Fruit fly (Drosophila melanogaster) whole organism, embryonic: ENCODE data around the gene al.
A peak's percentile ranks its signal among the peaks of the same experiment; 100 is the strongest.

Experiments used
- CG10565 ChIP-seq: fragments of 200-800 bp; sonication (Bioruptor generic); optimal IDR thresholded peaks from 3 replicates; lab custom pipeline; 2016; ENCODE audit warnings: missing biosample characterization, mild to moderate bottlenecking, missing genetic modification characterization
- CG12219 ChIP-seq: fragments of 200-800 bp; sonication (Bioruptor generic); optimal IDR thresholded peaks from 3 replicates; lab custom pipeline; 2018; ENCODE audit warnings: missing biosample characterization, mild to moderate bottlenecking, missing genetic modification characterization
- CG12391 ChIP-seq: fragments of 200-800 bp; sonication (Bioruptor generic); optimal IDR thresholded peaks from 3 replicates; lab custom pipeline; 2018; ENCODE audit warnings: missing biosample characterization, mild to moderate bottlenecking, missing genetic modification characterization, moderate library complexity
- CG12659 ChIP-seq: fragments of 200-800 bp; sonication (Bioruptor generic); optimal IDR thresholded peaks from 3 replicates; lab custom pipeline; 2017; ENCODE audit warnings: mild to moderate bottlenecking, missing biosample characterization, missing genetic modification reagents, missing genetic modification characterization
- CG13894 ChIP-seq: fragments of 200-800 bp; sonication (Bioruptor generic); optimal IDR thresholded peaks from 3 replicates; lab custom pipeline; 2018; ENCODE audit warnings: missing biosample characterization, mild to moderate bottlenecking, missing genetic modification characterization, moderate library complexity
- CG14667 ChIP-seq: fragments of 200-800 bp; sonication (Bioruptor generic); IDR thresholded peaks from 2 replicates; pipeline ENCODE4 v1.3.6; 2022; ENCODE audit warnings: missing biosample characterization, missing genetic modification characterization
- CG14710 ChIP-seq: fragments of 200-800 bp; sonication (Bioruptor generic); optimal IDR thresholded peaks from 3 replicates; lab custom pipeline; 2019; ENCODE audit warnings: missing biosample characterization, mild to moderate bottlenecking, missing genetic modification characterization, moderate library complexity
- CG1603 ChIP-seq: fragments of 200-800 bp; sonication (Bioruptor generic); optimal IDR thresholded peaks from 2 replicates; lab custom pipeline; 2019; ENCODE audit warnings: missing biosample characterization, mild to moderate bottlenecking, missing genetic modification characterization, moderate library complexity
- CG17328 ChIP-seq: fragments of 200-800 bp; sonication (Bioruptor generic); IDR thresholded peaks from 2 replicates; pipeline ENCODE4 v1.3.6; 2022; ENCODE audit warnings: missing biosample characterization, missing genetic modification characterization
- CG1832 ChIP-seq: fragments of 200-800 bp; sonication (Bioruptor generic); optimal IDR thresholded peaks from 2 replicates; lab custom pipeline; 2017; ENCODE audit warnings: missing biosample characterization, mild to moderate bottlenecking, missing genetic modification characterization, inconsistent platforms
- CG2712 ChIP-seq: fragments of 200-800 bp; optimal IDR thresholded peaks from 3 replicates; lab custom pipeline; 2019; ENCODE audit warnings: missing biosample characterization, mild to moderate bottlenecking, missing genetic modification characterization, moderate library complexity
- CG31441 ChIP-seq: fragments of 200-800 bp; sonication (Bioruptor generic); IDR thresholded peaks from 2 replicates; pipeline ENCODE4 v1.3.6; 2022; ENCODE audit warnings: missing biosample characterization, missing genetic modification characterization
- CG3163 ChIP-seq: fragments of 200-800 bp; sonication (Bioruptor generic); optimal IDR thresholded peaks from 3 replicates; lab custom pipeline; 2016; ENCODE audit warnings: missing biosample characterization, missing genetic modification characterization
- CG34376 ChIP-seq: fragments of 200-800 bp; sonication (Bioruptor generic); optimal IDR thresholded peaks from 2 replicates; lab custom pipeline; 2018; ENCODE audit warnings: missing biosample characterization, mild to moderate bottlenecking, missing genetic modification characterization
- CG6689 ChIP-seq: fragments of 200-800 bp; sonication (Bioruptor generic); IDR thresholded peaks from 2 replicates; pipeline ENCODE4 v1.3.6; 2022; ENCODE audit warnings: missing biosample characterization, missing genetic modification characterization
- CG7357 ChIP-seq: fragments of 200-800 bp; sonication (Bioruptor generic); IDR thresholded peaks from 3 replicates; pipeline ENCODE4 v1.3.6; 2022; ENCODE audit warnings: missing biosample characterization, missing genetic modification characterization
- CG8388 ChIP-seq: fragments of 200-800 bp; sonication (Bioruptor generic); optimal IDR thresholded peaks from 2 replicates; lab custom pipeline; 2019; ENCODE audit warnings: missing biosample characterization, mild to moderate bottlenecking, missing genetic modification characterization, moderate library complexity
- CHES-1-like ChIP-seq: fragments of 200-800 bp; sonication (Bioruptor generic); optimal IDR thresholded peaks from 2 replicates; lab custom pipeline; 2016; ENCODE audit warnings: missing biosample characterization, missing genetic modification characterization
- CoRest ChIP-seq: fragments of 200-800 bp; sonication (Bioruptor generic); optimal IDR thresholded peaks from 3 replicates; lab custom pipeline; 2018; ENCODE audit warnings: missing biosample characterization, mild to moderate bottlenecking, missing genetic modification characterization, moderate library complexity
- Dip2 ChIP-seq: fragments of 200-800 bp; sonication (Bioruptor generic); IDR thresholded peaks from 2 replicates; pipeline ENCODE4 v1.3.6; 2022; ENCODE audit warnings: missing biosample characterization, missing genetic modification characterization
- Dp ChIP-seq: fragments of 200-800 bp; sonication (Bioruptor generic); optimal IDR thresholded peaks from 2 replicates; lab custom pipeline; 2018; ENCODE audit warnings: missing biosample characterization, mild to moderate bottlenecking, missing genetic modification characterization, moderate library complexity
- Ets97D ChIP-seq: fragments of 200-800 bp; sonication (Bioruptor generic); optimal IDR thresholded peaks from 3 replicates; lab custom pipeline; 2016; ENCODE audit warnings: missing biosample characterization, missing genetic modification characterization
- Mad ChIP-seq: fragments of 200-800 bp; sonication (Bioruptor generic); optimal IDR thresholded peaks from 2 replicates; lab custom pipeline; 2016; ENCODE audit warnings: missing biosample characterization, missing genetic modification characterization
- NC2β ChIP-seq: fragments of 200-800 bp; sonication (Bioruptor generic); optimal IDR thresholded peaks from 2 replicates; lab custom pipeline; 2016; ENCODE audit warnings: missing biosample characterization, missing genetic modification characterization
- NfI ChIP-seq: fragments of 200-800 bp; sonication (Bioruptor generic); optimal IDR thresholded peaks from 3 replicates; lab custom pipeline; 2018; ENCODE audit warnings: missing biosample characterization, mild to moderate bottlenecking, missing genetic modification characterization, moderate library complexity
- Pdp1 ChIP-seq, 2 experiments: fragments of 200-800 bp; sonication (Bioruptor generic); optimal IDR thresholded peaks; 3 replicates each; lab custom pipeline; 2016; ENCODE audit warnings: missing biosample characterization in 2 of 2, missing genetic modification characterization in 2 of 2, mild to moderate bottlenecking in 1 of 2, moderate library complexity in 1 of 2
- Sin3A ChIP-seq: fragments of >200 bp; optimal IDR thresholded peaks from 2 replicates; lab custom pipeline; 2018
- Ssrp ChIP-seq: fragments of 200-800 bp; sonication (Bioruptor generic); optimal IDR thresholded peaks from 2 replicates; lab custom pipeline; 2018; ENCODE audit warnings: missing biosample characterization, mild to moderate bottlenecking, missing genetic modification characterization, moderate library complexity
- Trl ChIP-seq, 3 experiments: fragments of >200 bp in 2 of 3; fragments of 200-800 bp in 1 of 3; sonication (Bioruptor generic) in 1 of 3; optimal IDR thresholded peaks; 2 replicates in 1 of 3; 3 replicates in 2 of 3; lab custom pipeline; 2016 to 2017; ENCODE audit warnings: missing biosample characterization in 1 of 3, missing genetic modification characterization in 1 of 3
- ara ChIP-seq: fragments of 200-800 bp; sonication (Bioruptor generic); IDR thresholded peaks from 2 replicates; pipeline ENCODE4 v1.3.6; 2022; ENCODE audit warnings: missing biosample characterization, missing genetic modification characterization
- bsh ChIP-seq, 2 experiments: fragments of 200-800 bp; sonication (Bioruptor generic); optimal IDR thresholded peaks; 2 replicates each; lab custom pipeline; 2017 to 2018; ENCODE audit warnings: mild to moderate bottlenecking in 2 of 2, missing biosample characterization in 2 of 2, missing genetic modification characterization in 2 of 2, moderate library complexity in 1 of 2
- cas ChIP-seq: fragments of 200-800 bp; sonication (Bioruptor generic); IDR thresholded peaks from 2 replicates; pipeline ENCODE4 v1.3.6; 2022; ENCODE audit warnings: missing biosample characterization, missing genetic modification characterization
- ci ChIP-seq: fragments of 200-800 bp; sonication (Bioruptor generic); IDR thresholded peaks from 3 replicates; pipeline ENCODE4 v1.3.6; 2022; ENCODE audit warnings: missing biosample characterization, missing genetic modification characterization
- dmrt11E ChIP-seq: fragments of 200-800 bp; sonication (Bioruptor generic); optimal IDR thresholded peaks from 3 replicates; lab custom pipeline; 2018; ENCODE audit warnings: missing biosample characterization, mild to moderate bottlenecking, missing genetic modification characterization, moderate library complexity
- emc ChIP-seq: fragments of 200-800 bp; sonication (Bioruptor generic); optimal IDR thresholded peaks from 2 replicates; lab custom pipeline; 2016; ENCODE audit warnings: missing biosample characterization, missing genetic modification characterization
- gce ChIP-seq: fragments of 200-800 bp; sonication (Bioruptor generic); IDR thresholded peaks from 3 replicates; pipeline ENCODE4 v1.3.6; 2022; ENCODE audit warnings: missing biosample characterization, missing genetic modification characterization
- gfzf ChIP-seq: fragments of 200-800 bp; sonication (Bioruptor generic); optimal IDR thresholded peaks from 2 replicates; lab custom pipeline; 2016; ENCODE audit warnings: missing biosample characterization, mild to moderate bottlenecking, missing genetic modification characterization, moderate library complexity
- grn ChIP-seq: fragments of 200-800 bp; sonication (Bioruptor generic); optimal IDR thresholded peaks from 3 replicates; lab custom pipeline; 2017; ENCODE audit warnings: missing biosample characterization, missing genetic modification characterization
- hth ChIP-seq: fragments of >200 bp; optimal IDR thresholded peaks from 2 replicates; lab custom pipeline; 2017; ENCODE audit warnings: inconsistent platforms
- maf-S ChIP-seq: fragments of 200-800 bp; sonication (Bioruptor generic); optimal IDR thresholded peaks from 2 replicates; lab custom pipeline; 2016; ENCODE audit warnings: missing biosample characterization, missing genetic modification characterization
- mam ChIP-seq: fragments of 200-800 bp; sonication (Bioruptor generic); optimal IDR thresholded peaks from 3 replicates; lab custom pipeline; 2016; ENCODE audit warnings: missing biosample characterization, missing genetic modification characterization
- nau ChIP-seq: fragments of 200-800 bp; sonication (Bioruptor generic); optimal IDR thresholded peaks from 3 replicates; lab custom pipeline; 2017; ENCODE audit warnings: missing biosample characterization, mild to moderate bottlenecking, missing genetic modification characterization, missing genetic modification reagents
- nmo ChIP-seq: fragments of 200-800 bp; sonication (Bioruptor generic); optimal IDR thresholded peaks from 2 replicates; lab custom pipeline; 2018; ENCODE audit warnings: missing biosample characterization, mild to moderate bottlenecking, missing genetic modification characterization, moderate library complexity
- peb ChIP-seq: fragments of 200-800 bp; sonication (Bioruptor generic); IDR thresholded peaks from 2 replicates; pipeline ENCODE4 v1.3.6; 2022; ENCODE audit warnings: missing biosample characterization, missing genetic modification characterization
- sens ChIP-seq: fragments of 200-800 bp; sonication (Bioruptor generic); peaks from one replicate; lab custom pipeline; 2016; ENCODE audit warnings: missing biosample characterization, missing genetic modification characterization
- sqz ChIP-seq: fragments of 200-800 bp; sonication (Bioruptor generic); optimal IDR thresholded peaks from 3 replicates; lab custom pipeline; 2018; ENCODE audit warnings: missing biosample characterization, mild to moderate bottlenecking, missing genetic modification characterization
- sr ChIP-seq: fragments of 200-800 bp; sonication (Bioruptor generic); IDR thresholded peaks from 3 replicates; pipeline ENCODE4 v1.3.6; 2022; ENCODE audit warnings: missing biosample characterization, missing genetic modification characterization
- tx ChIP-seq: fragments of 200-800 bp; sonication (Bioruptor generic); optimal IDR thresholded peaks from 2 replicates; lab custom pipeline; 2016; ENCODE audit warnings: missing biosample characterization, missing genetic modification characterization
- unpg ChIP-seq: fragments of 200-800 bp; sonication (Bioruptor generic); optimal IDR thresholded peaks from 3 replicates; lab custom pipeline; 2018; ENCODE audit warnings: missing biosample characterization, mild to moderate bottlenecking, missing genetic modification characterization, moderate library complexity
- usp ChIP-seq: fragments of >200 bp; optimal IDR thresholded peaks from 2 replicates; lab custom pipeline; 2017; ENCODE audit warnings: missing biosample characterization, missing genetic modification characterization
- vfl ChIP-seq: fragments of 200-800 bp; sonication (Bioruptor generic); optimal IDR thresholded peaks from 2 replicates; lab custom pipeline; 2016; ENCODE audit warnings: missing biosample characterization, missing genetic modification characterization
- zfh1 ChIP-seq: fragments of 200-800 bp; sonication (Bioruptor generic); IDR thresholded peaks from 3 replicates; pipeline ENCODE4 v1.3.6; 2022; ENCODE audit warnings: missing biosample characterization, missing genetic modification characterization

al gene

DNA sequence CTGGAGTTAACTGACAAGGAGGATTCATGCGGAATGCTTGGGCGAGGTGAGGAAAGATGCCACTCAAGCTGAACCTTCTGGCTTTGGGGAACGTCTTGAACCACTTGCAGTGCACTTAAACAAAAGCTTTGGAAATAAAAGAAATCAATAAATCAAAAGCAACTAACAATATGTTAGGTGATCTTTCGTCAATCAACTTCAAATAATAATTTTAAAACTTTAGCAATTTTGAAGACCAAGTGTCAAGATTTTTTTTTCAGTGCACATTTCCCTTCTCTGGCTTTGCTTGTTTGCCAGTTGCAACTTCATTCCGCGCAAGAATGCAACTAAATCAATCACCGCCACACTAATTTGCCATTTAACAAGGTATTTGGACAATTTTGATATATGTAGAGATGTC, 4.9 kb downstream of the al start (continued):
- TF ChIP-seq CG10565 (GFP tag; lab: Kevin White, UChicago) (no peak), hth (lab: Kevin White, UChicago) (no peak), Sin3A (lab: Kevin White, UChicago) (no peak), CG14667 (GFP tag; lab: Robert Waterston, UW) (peak; percentile 27; the same call in 1 of the 2 replicates), peb (0 out of 2 replicates have a peak, but pooled peaks have one; percentile 14), ara (peak; percentile 53; the same call in 1 of the 2 replicates), CG8388 (GFP tag; lab: Kevin White, UChicago) (peak; percentile 7), NfI (GFP tag; lab: Kevin White, UChicago) (no peak), Ets97D (GFP tag; lab: Kevin White, UChicago) (no peak), Ssrp (peak; percentile 3), bsh (GFP tag; optimal IDR thresholded peaks at IDR 0.05; lab: Kevin White, UChicago) (peak; percentile 13 to 47), CHES-1-like (GFP tag; lab: Kevin White, UChicago) (no peak), nmo (GFP tag; lab: Kevin White, UChicago) (peak; percentile 10), cas (GFP tag; lab: Robert Waterston, UW) (no peak), CoRest (no peak), CG17328 (GFP tag; lab: Robert Waterston, UW) (peak; percentile 54), zfh1 (GFP tag; lab: Robert Waterston, UW) (0 out of 3 replicates have a peak, but pooled peaks have one; percentile 14), sqz (GFP tag; lab: Kevin White, UChicago) (no peak), CG1832 (GFP tag; lab: Kevin White, UChicago) (no peak), NC2β (no peak), CG2712 (tag; lab: Kevin White, UChicago) (peak; percentile 44), CG3163 (GFP tag; lab: Kevin White, UChicago) (no peak), tx (GFP tag; lab: Kevin White, UChicago) (no peak), unpg (peak; percentile 10), CG13894 (tag; lab: Kevin White, UChicago) (no peak), CG6689 (peak; percentile 48; the same call in 1 of the 2 replicates), sens (GFP tag; lab: Kevin White, UChicago) (peak; percentile 78), dmrt11E (peak; percentile 40), CG31441 (GFP tag; lab: Robert Waterston, UW) (0 out of 2 replicates have a peak, but pooled peaks have one; percentile 9), CG1603 (tag; lab: Kevin White, UChicago) (peak; percentile 4), usp (GFP tag; lab: Kevin White, UChicago) (no peak), CG14710 (tag; lab: Kevin White, UChicago) (peak; percentile 25), CG12391 (tag; lab: Kevin White, UChicago) (peak; percentile 1), vfl (GFP tag; lab: Kevin White, UChicago) (no peak)
- TF ChIP-seq, all 482 proteins: peak for 38

DNA sequence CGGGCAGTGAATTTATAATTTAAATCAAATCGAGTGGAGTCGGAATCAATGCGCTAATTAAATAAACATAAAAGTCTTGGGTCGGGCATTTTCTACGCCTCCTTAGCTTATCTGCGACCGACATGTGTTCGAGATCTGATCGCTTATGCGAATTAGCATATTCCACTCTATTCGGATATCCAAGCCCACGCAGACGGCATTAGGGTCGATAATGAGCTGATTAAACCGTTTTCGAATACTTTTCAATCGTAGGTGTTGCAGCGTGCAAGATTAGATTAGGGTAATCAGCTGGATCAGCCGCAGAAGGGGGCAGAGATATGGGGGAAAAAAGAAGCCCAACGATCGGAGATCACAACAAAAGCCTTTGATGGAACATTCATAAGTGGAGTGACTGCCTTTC, 12.6 kb downstream of the al start:
- no peak for TF ChIP-seq Pdp1 (GFP tag; optimal IDR thresholded peaks at IDR 0.05; lab: Kevin White, UChicago)
- TF ChIP-seq Mad (GFP tag; lab: Kevin White, UChicago) = no peak
- no peak for TF ChIP-seq CG14710 (tag; lab: Kevin White, UChicago)
- no peak for TF ChIP-seq ci (GFP tag; lab: Robert Waterston, UW)
- no peak for TF ChIP-seq CG7357 (GFP tag; lab: Robert Waterston, UW)
- peak; percentile 55 for TF ChIP-seq grn (GFP tag; lab: Kevin White, UChicago)
- no peak for TF ChIP-seq CG12659 (GFP tag; lab: Kevin White, UChicago)
- TF ChIP-seq maf-S = no peak
- no peak for TF ChIP-seq Trl (optimal IDR thresholded peaks at IDR 0.05; lab: Kevin White, UChicago)
- no peak for TF ChIP-seq Trl (GFP tag; optimal IDR thresholded peaks at IDR 0.05; lab: Kevin White, UChicago)
- no peak for TF ChIP-seq Dp (GFP tag; lab: Kevin White, UChicago)
- no peak for TF ChIP-seq gfzf (GFP tag; lab: Kevin White, UChicago)
- TF ChIP-seq nau (GFP tag; lab: Kevin White, UChicago) = no peak
- no peak for TF ChIP-seq gce (GFP tag; lab: Robert Waterston, UW)
- TF ChIP-seq bsh (GFP tag; optimal IDR thresholded peaks at IDR 0.05; lab: Kevin White, UChicago) = no peak
- TF ChIP-seq mam (GFP tag; lab: Kevin White, UChicago) = no peak
- TF ChIP-seq CG12219 (GFP tag; lab: Kevin White, UChicago) = no peak
- TF ChIP-seq CG34376 (GFP tag; lab: Kevin White, UChicago) = no peak
- TF ChIP-seq emc = no peak
- peak; percentile 81; the same call in 2 of the 3 replicates for TF ChIP-seq sr (GFP tag; lab: Robert Waterston, UW)
- no peak for TF ChIP-seq CG17328 (GFP tag; lab: Robert Waterston, UW)
- TF ChIP-seq Dip2 (GFP tag; lab: Robert Waterston, UW) = no peak
